Worm (Caenorhabditis elegans) whole organism, early embryonic: ENCODE data around the gene mmaa-1.

Experiments used
- B0310.2 ChIP-seq: sonication (generic microtip); optimal IDR thresholded peaks from 2 replicates; lab custom pipeline; 2016; ENCODE audit warnings: mild to moderate bottlenecking, missing genetic modification characterization, missing compliant biosample characterization
- F13C5.2 ChIP-seq: sonication (generic microtip); optimal IDR thresholded peaks from 2 replicates; lab custom pipeline; 2017; ENCODE audit warnings: mild to moderate bottlenecking, missing genetic modification characterization, inconsistent platforms, missing compliant biosample characterization
- aly-1 ChIP-seq: sonication (generic microtip); optimal IDR thresholded peaks from 2 replicates; lab custom pipeline; 2016; ENCODE audit warnings: missing genetic modification characterization, missing compliant biosample characterization
- ama-1 ChIP-seq: fragments of 150-350 bp; optimal IDR thresholded peaks from 2 replicates; lab custom pipeline; 2014
- ceh-13 ChIP-seq: fragments of 200-800 bp; sonication (Bioruptor generic); optimal IDR thresholded peaks from 2 replicates; lab custom pipeline; 2018; ENCODE audit warnings: mild to moderate bottlenecking, missing genetic modification characterization, missing compliant biosample characterization
- ceh-36 ChIP-seq: sonication (generic microtip); optimal IDR thresholded peaks from 2 replicates; lab custom pipeline; 2016; ENCODE audit warnings: missing genetic modification characterization, inconsistent platforms, missing compliant biosample characterization
- ets-7 ChIP-seq: sonication (generic microtip); optimal IDR thresholded peaks from 2 replicates; lab custom pipeline; 2016; ENCODE audit warnings: missing genotype, missing genetic modification characterization, missing compliant biosample characterization
- flt-1 ChIP-seq: fragments of 200-800 bp; sonication (Bioruptor generic); IDR thresholded peaks from 2 replicates; pipeline ENCODE4 v1.3.6; 2022; ENCODE audit warnings: missing genetic modification characterization, missing compliant biosample characterization
- hmbx-1 ChIP-seq: sonication (generic microtip); optimal IDR thresholded peaks from 2 replicates; lab custom pipeline; 2016; ENCODE audit warnings: mild to moderate bottlenecking, missing genetic modification characterization, missing compliant biosample characterization
- hmg-4 ChIP-seq: fragments of 200-800 bp; sonication (Bioruptor generic); optimal IDR thresholded peaks from 2 replicates; lab custom pipeline; 2018; ENCODE audit warnings: mild to moderate bottlenecking, missing genetic modification characterization, missing compliant biosample characterization
- hnd-1 ChIP-seq: sonication (generic microtip); optimal IDR thresholded peaks from 2 replicates; lab custom pipeline; 2016; ENCODE audit warnings: missing genetic modification characterization, missing compliant biosample characterization
- pes-1 ChIP-seq: fragments of 200-800 bp; sonication (Bioruptor generic); IDR thresholded peaks from 2 replicates; pipeline ENCODE4 v1.3.6; 2022; ENCODE audit warnings: missing genetic modification reagents, missing genetic modification characterization, missing compliant biosample characterization
- scrt-1 ChIP-seq: fragments of 200-800 bp; sonication (Bioruptor generic); IDR thresholded peaks from 2 replicates; pipeline ENCODE4 v1.3.6; 2022; ENCODE audit warnings: missing genetic modification characterization, missing compliant biosample characterization
- sea-1 ChIP-seq: fragments of 200-800 bp; sonication (Bioruptor generic); conservative IDR thresholded peaks from 2 replicates; pipeline ENCODE4 v1.3.6; 2022; ENCODE audit warnings: missing genetic modification characterization, missing compliant biosample characterization
- tbx-11 ChIP-seq: fragments of 200-800 bp; sonication (Bioruptor generic); IDR thresholded peaks from 2 replicates; pipeline ENCODE4 v1.3.6; 2022; ENCODE audit warnings: missing genetic modification characterization, missing compliant biosample characterization
- tbx-37 ChIP-seq: fragments of 200-800 bp; sonication (Bioruptor generic); conservative IDR thresholded peaks from 2 replicates; pipeline ENCODE4 v1.3.6; 2022; ENCODE audit warnings: missing genetic modification reagents, missing genetic modification characterization, missing compliant biosample characterization
- tra-4 ChIP-seq: sonication (generic microtip); optimal IDR thresholded peaks from 2 replicates; lab custom pipeline; 2017; ENCODE audit warnings: missing genetic modification characterization, missing compliant biosample characterization

mmaa-1 gene

ce11 chrII:7116350-7116749, 15.4 kb upstream of the mmaa-1 start, which contains the start of gene spon-1:
Gene spon-1 (plus strand): TSS chrII:7116557.
- TF ChIP-seq tra-4 (tag; lab: Kevin White, UChicago) (no peak), pes-1 (GFP tag; lab: Robert Waterston, UW) (no peak), scrt-1 (GFP tag; lab: Robert Waterston, UW) (no peak)

DNA sequence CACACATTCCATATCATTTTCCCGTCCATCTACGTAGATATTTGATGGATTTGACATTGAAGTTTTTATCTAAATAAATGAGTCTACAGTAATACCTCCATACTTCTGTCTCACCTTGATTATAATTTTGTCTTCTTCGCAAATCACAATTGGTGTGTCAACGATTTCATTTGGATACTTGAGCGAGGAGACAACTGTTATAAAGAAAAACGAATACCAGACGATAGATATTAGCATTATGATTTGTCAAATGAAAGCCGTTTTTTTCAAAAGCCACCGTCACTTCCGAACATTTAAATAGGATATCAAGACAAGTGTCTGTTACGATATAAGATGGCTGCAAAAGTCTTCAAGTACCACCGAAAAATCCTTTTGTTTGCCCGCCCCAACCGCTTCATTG, 14.7 kb upstream of the mmaa-1 start, which contains the start of gene cutl-5:
TSS of gene cutl-5 (minus strand) at position 269 of the 400 bp plus-strand sequence.
- TF ChIP-seq ceh-36 (tag; lab: Kevin White, UChicago) (no peak), hnd-1 (tag; lab: Kevin White, UChicago) (no peak), tra-4 (tag; lab: Kevin White, UChicago) (no peak), F13C5.2 (tag; lab: Kevin White, UChicago) (no peak), hmg-4 (GFP tag; lab: Kevin White, UChicago) (no peak), ceh-13 (no peak), sea-1 (GFP tag; lab: Robert Waterston, UW) (no peak), tbx-11 (GFP tag; lab: Robert Waterston, UW) (no peak), ama-1 (no peak), aly-1 (tag; lab: Kevin White, UChicago) (no peak), flt-1 (GFP tag; lab: Robert Waterston, UW) (no peak), tbx-37 (GFP tag; lab: Robert Waterston, UW) (no peak), scrt-1 (GFP tag; lab: Robert Waterston, UW) (no peak), hmbx-1 (tag; lab: Kevin White, UChicago) (no peak), pes-1 (GFP tag; lab: Robert Waterston, UW) (no peak), B0310.2 (tag; lab: Kevin White, UChicago) (no peak), ets-7 (tag; lab: Kevin White, UChicago) (no peak)

- no peak for TF ChIP-seq flt-1 (GFP tag; lab: Robert Waterston, UW)
- TF ChIP-seq hnd-1 (tag; lab: Kevin White, UChicago), result no peak
- TF ChIP-seq aly-1 (tag; lab: Kevin White, UChicago), result no peak
- TF ChIP-seq ets-7 (tag; lab: Kevin White, UChicago), result no peak
- no peak for TF ChIP-seq B0310.2 (tag; lab: Kevin White, UChicago)
- TF ChIP-seq hmg-4 (GFP tag; lab: Kevin White, UChicago), result no peak
- TF ChIP-seq F13C5.2 (tag; lab: Kevin White, UChicago), result no peak
- TF ChIP-seq sea-1 (GFP tag; lab: Robert Waterston, UW), result no peak
- no peak for TF ChIP-seq scrt-1 (GFP tag; lab: Robert Waterston, UW)
- no peak for TF ChIP-seq ama-1
Observed at ce11 chrII:7112780-7113179, 11.8 kb upstream of the mmaa-1 start, which contains the start of gene F10E7.6. Gene F10E7.6 (plus strand): TSS chrII:7113080.

ce11 chrII:7111657-7112049, 10.7 kb upstream of the mmaa-1 start, which contains the start of gene F10E7.5:
Gene F10E7.5 (plus strand): TSS chrII:7111978.
- TF ChIP-seq ceh-36 (tag; lab: Kevin White, UChicago), result no peak
- TF ChIP-seq F13C5.2 (tag; lab: Kevin White, UChicago), result peak; percentile 68

DNA sequence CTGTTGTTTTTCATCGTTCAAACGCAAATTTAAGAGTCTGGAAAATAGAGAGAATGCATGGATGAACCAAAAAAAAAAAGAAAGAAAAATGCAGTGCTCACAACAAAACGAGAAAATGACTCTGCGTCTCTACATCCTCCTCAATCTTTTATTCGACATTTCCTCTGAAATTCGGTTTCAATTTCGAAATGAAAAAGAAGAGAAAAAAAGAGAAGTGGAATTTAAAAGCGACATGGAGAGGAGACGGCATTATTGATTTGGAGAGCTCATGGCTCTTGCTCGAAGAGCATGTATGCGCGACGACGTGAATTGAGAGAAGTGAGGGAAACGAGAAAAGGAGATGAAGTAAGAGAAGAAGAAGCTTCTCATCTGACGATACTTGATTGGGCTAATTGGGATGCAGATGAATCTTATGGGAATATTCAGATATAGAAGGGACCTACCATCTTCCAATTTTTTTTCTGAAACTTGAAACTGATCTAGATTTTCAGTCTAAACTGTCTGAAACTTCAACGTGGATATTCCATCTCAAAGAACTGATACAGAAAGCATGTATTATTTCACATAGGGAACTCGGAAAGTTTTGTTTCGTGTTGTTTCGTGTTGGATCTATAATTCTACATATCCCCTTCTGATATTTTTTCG, 10.2 kb upstream of the mmaa-1 start:
- no peak for TF ChIP-seq ets-7 (tag; lab: Kevin White, UChicago)
- TF ChIP-seq sea-1 (GFP tag; lab: Robert Waterston, UW), result no peak
- TF ChIP-seq tra-4 (tag; lab: Kevin White, UChicago), result no peak
- no peak for TF ChIP-seq ceh-36 (tag; lab: Kevin White, UChicago)
- no peak for TF ChIP-seq aly-1 (tag; lab: Kevin White, UChicago)
- TF ChIP-seq hmbx-1 (tag; lab: Kevin White, UChicago), result no peak

- TF ChIP-seq pes-1 (GFP tag; lab: Robert Waterston, UW), result no peak
- no peak for TF ChIP-seq ama-1
- TF ChIP-seq tbx-37 (GFP tag; lab: Robert Waterston, UW), result no peak
- no peak for TF ChIP-seq ceh-36 (tag; lab: Kevin White, UChicago)
- TF ChIP-seq hmbx-1 (tag; lab: Kevin White, UChicago), result no peak
- TF ChIP-seq aly-1 (tag; lab: Kevin White, UChicago), result no peak
- no peak for TF ChIP-seq sea-1 (GFP tag; lab: Robert Waterston, UW)
- no peak for TF ChIP-seq hmg-4 (GFP tag; lab: Kevin White, UChicago)
- no peak for TF ChIP-seq F13C5.2 (tag; lab: Kevin White, UChicago)
- TF ChIP-seq ceh-13, result no peak
Observed at ce11 chrII:7109956-7110355, 9.0 kb upstream of the mmaa-1 start, which contains the start of gene F10E7.9. Gene F10E7.9 (minus strand): TSS chrII:7110056.

ce11 chrII:7106313-7106712, 5.3 kb upstream of the mmaa-1 start:
- TF ChIP-seq aly-1 (tag; lab: Kevin White, UChicago) (no peak), tbx-37 (GFP tag; lab: Robert Waterston, UW) (no peak), flt-1 (GFP tag; lab: Robert Waterston, UW) (no peak), B0310.2 (tag; lab: Kevin White, UChicago) (no peak), ama-1 (no peak), ets-7 (tag; lab: Kevin White, UChicago) (no peak), hmbx-1 (tag; lab: Kevin White, UChicago) (no peak), hmg-4 (GFP tag; lab: Kevin White, UChicago) (no peak), tra-4 (tag; lab: Kevin White, UChicago) (no peak), hnd-1 (tag; lab: Kevin White, UChicago) (no peak), ceh-36 (tag; lab: Kevin White, UChicago) (no peak), scrt-1 (GFP tag; lab: Robert Waterston, UW) (no peak), F13C5.2 (tag; lab: Kevin White, UChicago) (no peak), tbx-11 (GFP tag; lab: Robert Waterston, UW) (no peak), ceh-13 (no peak), pes-1 (GFP tag; lab: Robert Waterston, UW) (no peak)
